Worm (Caenorhabditis elegans) whole organism, L4/young adult: ENCODE measurements around the gene Y54F10BM.20.

ENCODE experiments used
- W03F9.2 ChIP-seq: fragments of 150-350 bp; optimal IDR thresholded peaks from 2 replicates; lab custom pipeline; 2014; ENCODE audit warnings: missing biosample characterization, missing genetic modification characterization
- dao-5 ChIP-seq: sonication (generic microtip); optimal IDR thresholded peaks from 2 replicates; lab custom pipeline; 2016; ENCODE audit warnings: missing genotype, missing genetic modification characterization, moderate library complexity, missing compliant biosample characterization

DNA sequence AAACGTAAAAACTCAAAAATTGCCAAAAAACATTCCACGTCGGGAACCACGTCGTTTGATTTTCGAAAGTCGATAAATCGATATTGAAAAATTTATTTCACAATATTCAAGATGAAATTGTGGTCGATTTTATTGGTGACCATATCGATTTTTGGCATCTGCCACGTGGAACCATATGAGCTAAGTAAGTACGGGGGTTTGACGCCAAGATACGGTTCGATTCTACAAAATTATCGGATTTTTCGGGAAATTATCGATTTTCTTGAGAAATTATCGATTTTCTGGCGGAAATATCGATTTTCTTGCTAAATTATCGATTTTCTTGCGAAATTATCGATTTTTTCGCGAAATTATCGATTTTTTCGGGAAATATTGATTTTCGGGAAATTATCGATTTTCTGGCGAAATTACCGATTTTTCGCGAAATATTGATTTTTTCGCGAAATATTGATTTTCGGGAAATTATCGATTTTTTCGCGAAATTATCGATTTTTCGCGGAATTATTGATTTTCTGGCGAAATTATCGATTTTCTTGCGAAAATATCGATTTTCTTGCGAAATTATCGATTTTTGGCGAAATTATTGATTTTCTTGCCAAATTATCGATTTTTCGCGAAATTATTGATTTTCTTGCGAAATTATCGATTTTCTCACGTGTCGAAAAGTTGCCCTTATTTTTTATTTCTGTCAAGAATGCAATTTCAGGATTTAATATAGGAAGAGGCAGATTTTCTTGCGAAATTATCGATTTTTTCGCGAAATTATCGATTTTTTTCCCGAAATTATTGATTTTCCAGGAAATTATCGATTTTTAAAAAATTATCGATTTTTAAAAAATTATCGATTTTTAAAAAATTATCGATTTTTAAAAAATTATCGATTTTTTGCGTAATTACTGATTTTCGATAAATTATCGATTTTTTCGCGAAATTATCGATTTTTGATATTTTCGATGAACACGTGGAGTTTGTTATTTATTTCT is 25.8 kb upstream of the Y54F10BM.20 start, which contains the start of gene Y54F10BM.3:
- no peak for TF ChIP-seq dao-5 (tag; lab: Kevin White, UChicago)
- no peak for TF ChIP-seq W03F9.2 (tag; lab: Kevin White, UChicago)
